Worm (Caenorhabditis elegans): ENCODE data around the gene clhm-1.

- no peak for TF ChIP-seq rcor-1 (GFP tag; IDR thresholded peaks at IDR 0.05)
- TF ChIP-seq mes-4 (tag; optimal IDR thresholded peaks at IDR 0.05), result no peak
- peak; percentile 76 for TF ChIP-seq attf-5 (GFP tag; optimal IDR thresholded peaks at IDR 0.05)
- no peak for TF ChIP-seq repo-1 (tag; optimal IDR thresholded peaks at IDR 0.05)
- TF ChIP-seq let-526 (GFP tag; IDR thresholded peaks at IDR 0.05), result no peak
- no peak for TF ChIP-seq mxl-1 (tag; optimal IDR thresholded peaks at IDR 0.05)
- no peak for TF ChIP-seq T07F8.4 (tag; optimal IDR thresholded peaks at IDR 0.05)
- no peak for TF ChIP-seq egl-18 (GFP tag; IDR thresholded peaks at IDR 0.05)
- TF ChIP-seq nhr-80 (tag; optimal IDR thresholded peaks at IDR 0.05), result peak; percentile 100
- TF ChIP-seq dpl-1 (GFP tag; optimal IDR thresholded peaks at IDR 0.05), result no peak
- TF ChIP-seq T26A5.8 (tag; optimal IDR thresholded peaks at IDR 0.05), result no peak
- TF ChIP-seq hlh-12 (tag; optimal IDR thresholded peaks at IDR 0.05), result no peak
These were observed 28.1 kb downstream of the clhm-1 start for ce11 chrII:6842651-6843118.
